Fruit fly (Drosophila melanogaster) whole organism, embryonic: ENCODE data around the gene CG2972.

Experiments used
- Asciz ChIP-seq: fragments of 200-800 bp; sonication (Bioruptor generic); optimal IDR thresholded peaks from 2 replicates; lab custom pipeline; 2017; ENCODE audit warnings: missing biosample characterization, mild to moderate bottlenecking, missing genetic modification characterization, missing genetic modification reagents
- Awh ChIP-seq: fragments of 200-800 bp; sonication (Bioruptor generic); IDR thresholded peaks from 2 replicates; pipeline ENCODE4, ENCODE4 v1.3.6; 2022; ENCODE audit warnings: missing biosample characterization, missing genetic modification characterization
- CG10366 ChIP-seq: fragments of 200-800 bp; sonication (Bioruptor generic); IDR thresholded peaks from 2 replicates; pipeline ENCODE4 v1.3.6; 2022; ENCODE audit warnings: missing biosample characterization, missing genetic modification characterization
- CG10431 ChIP-seq: fragments of 200-800 bp; sonication (Bioruptor generic); optimal IDR thresholded peaks from 3 replicates; lab custom pipeline; 2018; ENCODE audit warnings: missing biosample characterization, mild to moderate bottlenecking, missing genetic modification characterization
- CG11723 ChIP-seq: fragments of 200-800 bp; sonication (Bioruptor generic); optimal IDR thresholded peaks from 2 replicates; lab custom pipeline; 2017; ENCODE audit warnings: missing biosample characterization, mild to moderate bottlenecking, missing genetic modification characterization
- CG12769 ChIP-seq: fragments of 200-800 bp; sonication (Bioruptor generic); optimal IDR thresholded peaks from 2 replicates; lab custom pipeline; 2019; ENCODE audit warnings: missing biosample characterization, mild to moderate bottlenecking, missing genetic modification characterization, moderate library complexity
- CG15514 ChIP-seq: fragments of 200-800 bp; sonication (Bioruptor generic); optimal IDR thresholded peaks from 3 replicates; lab custom pipeline; 2017; ENCODE audit warnings: missing biosample characterization, missing genetic modification characterization, mild to moderate bottlenecking, moderate library complexity, missing genetic modification reagents
- CG18619 ChIP-seq: fragments of 200-800 bp; sonication (Bioruptor generic); optimal IDR thresholded peaks from 3 replicates; lab custom pipeline; 2017; ENCODE audit warnings: missing biosample characterization, mild to moderate bottlenecking, missing genetic modification characterization
- CG2712 ChIP-seq: fragments of 200-800 bp; optimal IDR thresholded peaks from 3 replicates; lab custom pipeline; 2019; ENCODE audit warnings: missing biosample characterization, mild to moderate bottlenecking, missing genetic modification characterization, moderate library complexity
- CG32532 ChIP-seq: fragments of 200-800 bp; sonication (Bioruptor generic); IDR thresholded peaks from 2 replicates; pipeline ENCODE4 v1.3.6; 2022; ENCODE audit warnings: missing biosample characterization, missing genetic modification characterization
- CG33557 ChIP-seq: fragments of 200-800 bp; sonication (Bioruptor generic); optimal IDR thresholded peaks from 2 replicates; lab custom pipeline; 2019; ENCODE audit warnings: missing biosample characterization, mild to moderate bottlenecking, missing genetic modification characterization, moderate library complexity
- CG34422 ChIP-seq: fragments of 200-800 bp; sonication (Bioruptor generic); IDR thresholded peaks from 3 replicates; pipeline ENCODE4 v1.3.6; 2022; ENCODE audit warnings: missing biosample characterization, missing genetic modification characterization
- CG4820 ChIP-seq: fragments of 200-800 bp; sonication (Bioruptor generic); optimal IDR thresholded peaks from 3 replicates; lab custom pipeline; 2016; ENCODE audit warnings: missing biosample characterization, missing genetic modification characterization
- CG7271 ChIP-seq: fragments of 200-800 bp; sonication (Bioruptor generic); optimal IDR thresholded peaks from 2 replicates; lab custom pipeline; 2018; ENCODE audit warnings: missing biosample characterization, mild to moderate bottlenecking, missing genetic modification characterization, moderate library complexity
- CG7745 ChIP-seq: fragments of 200-800 bp; sonication (Bioruptor generic); optimal IDR thresholded peaks from 2 replicates; lab custom pipeline; 2018; ENCODE audit warnings: missing biosample characterization, mild to moderate bottlenecking, missing genetic modification characterization, moderate library complexity
- Dek ChIP-seq: fragments of 200-800 bp; sonication (Bioruptor generic); optimal IDR thresholded peaks from 3 replicates; lab custom pipeline; 2019; ENCODE audit warnings: missing biosample characterization, mild to moderate bottlenecking, missing genetic modification characterization, moderate library complexity
- Dip2 ChIP-seq: fragments of 200-800 bp; sonication (Bioruptor generic); IDR thresholded peaks from 2 replicates; pipeline ENCODE4 v1.3.6; 2022; ENCODE audit warnings: missing biosample characterization, missing genetic modification characterization
- E2f1 ChIP-seq: fragments of 200-800 bp; sonication (Bioruptor generic); IDR thresholded peaks from 2 replicates; pipeline ENCODE4 v1.3.6; 2022; ENCODE audit warnings: missing biosample characterization, missing genetic modification characterization
- Ets65A ChIP-seq: fragments of 200-800 bp; sonication (Bioruptor generic); peaks from one replicate; lab custom pipeline; 2016; ENCODE audit warnings: missing biosample characterization, missing genetic modification characterization
- Lhr ChIP-seq: fragments of 200-800 bp; sonication (Bioruptor generic); optimal IDR thresholded peaks from 3 replicates; lab custom pipeline; 2017; ENCODE audit warnings: mild to moderate bottlenecking, missing biosample characterization, missing genetic modification reagents, missing genetic modification characterization
- Lpt ChIP-seq: fragments of >200 bp; optimal IDR thresholded peaks from 2 replicates; lab custom pipeline; 2018; ENCODE audit warnings: missing biosample characterization, missing genetic modification characterization
- Med ChIP-seq: fragments of 200-800 bp; sonication (Bioruptor generic); peaks from one replicate; lab custom pipeline; 2016; ENCODE audit warnings: missing biosample characterization, missing genetic modification characterization, mild to moderate bottlenecking, inconsistent platforms, moderate library complexity
- Nf-YC ChIP-seq: fragments of 200-800 bp; optimal IDR thresholded peaks from 3 replicates; lab custom pipeline; 2019; ENCODE audit warnings: missing biosample characterization, mild to moderate bottlenecking, missing genetic modification characterization, moderate library complexity
- Sox100B ChIP-seq: fragments of 200-800 bp; sonication (Bioruptor generic); optimal IDR thresholded peaks from 3 replicates; lab custom pipeline; 2018; ENCODE audit warnings: missing biosample characterization, mild to moderate bottlenecking, missing genetic modification characterization
- Sox102F ChIP-seq: fragments of 200-800 bp; sonication (Bioruptor generic); optimal IDR thresholded peaks from 2 replicates; lab custom pipeline; 2018; ENCODE audit warnings: missing biosample characterization, mild to moderate bottlenecking, missing genetic modification characterization, moderate library complexity
- Sry-β ChIP-seq: fragments of 200-800 bp; sonication (Bioruptor generic); optimal IDR thresholded peaks from 2 replicates; lab custom pipeline; 2018; ENCODE audit warnings: missing biosample characterization, mild to moderate bottlenecking, missing genetic modification characterization, moderate library complexity
- TFAM ChIP-seq: fragments of 200-800 bp; sonication (Bioruptor generic); optimal IDR thresholded peaks from 2 replicates; lab custom pipeline; 2017; ENCODE audit warnings: missing biosample characterization, missing genetic modification characterization, inconsistent platforms
- ac ChIP-seq: fragments of 200-800 bp; sonication (Bioruptor generic); optimal IDR thresholded peaks from 3 replicates; lab custom pipeline; 2017; ENCODE audit warnings: missing biosample characterization, mild to moderate bottlenecking, missing genetic modification characterization
- bsh ChIP-seq, 2 experiments: fragments of 200-800 bp; sonication (Bioruptor generic); optimal IDR thresholded peaks; 2 replicates each; lab custom pipeline; 2017 to 2018; ENCODE audit warnings: mild to moderate bottlenecking in 2 of 2, missing biosample characterization in 2 of 2, missing genetic modification characterization in 2 of 2, moderate library complexity in 1 of 2
- btn ChIP-seq: fragments of 200-800 bp; sonication (Bioruptor generic); optimal IDR thresholded peaks from 2 replicates; lab custom pipeline; 2016; ENCODE audit warnings: missing biosample characterization, missing genetic modification characterization
- chif ChIP-seq, 2 experiments: fragments of 200-800 bp; sonication (Bioruptor generic); optimal IDR thresholded peaks; 3 replicates each; lab custom pipeline; 2016; ENCODE audit warnings: missing biosample characterization in 2 of 2, missing genetic modification characterization in 2 of 2
- crol ChIP-seq: fragments of 200-800 bp; sonication (Bioruptor generic); IDR thresholded peaks from 2 replicates; pipeline ENCODE4 v1.3.6; 2022; ENCODE audit warnings: missing biosample characterization, missing genetic modification characterization
- crp ChIP-seq, 2 experiments: fragments of 200-800 bp; sonication (Bioruptor generic); optimal IDR thresholded peaks; 2 replicates in 1 of 2; 3 replicates in 1 of 2; lab custom pipeline; 2017; ENCODE audit warnings: missing biosample characterization in 2 of 2, missing genetic modification characterization in 2 of 2, mild to moderate bottlenecking in 1 of 2, moderate library complexity in 1 of 2
- danr ChIP-seq: fragments of 200-800 bp; sonication (Bioruptor generic); IDR thresholded peaks from 2 replicates; pipeline ENCODE4 v1.3.6; 2022; ENCODE audit warnings: missing biosample characterization, missing genetic modification characterization
- dmrt11E ChIP-seq: fragments of 200-800 bp; sonication (Bioruptor generic); optimal IDR thresholded peaks from 3 replicates; lab custom pipeline; 2018; ENCODE audit warnings: missing biosample characterization, mild to moderate bottlenecking, missing genetic modification characterization, moderate library complexity
- gcm ChIP-seq: fragments of 200-800 bp; sonication (Bioruptor generic); optimal IDR thresholded peaks from 2 replicates; lab custom pipeline; 2019; ENCODE audit warnings: missing biosample characterization, mild to moderate bottlenecking, missing genetic modification characterization, moderate library complexity
- kni ChIP-seq: fragments of 200-800 bp; sonication (Bioruptor generic); optimal IDR thresholded peaks from 3 replicates; lab custom pipeline; 2017; ENCODE audit warnings: mild to moderate bottlenecking, missing biosample characterization, missing genetic modification reagents, missing genetic modification characterization
- knrl ChIP-seq: fragments of 200-800 bp; sonication (Bioruptor generic); IDR thresholded peaks from 3 replicates; pipeline ENCODE4 v1.3.6; 2022; ENCODE audit warnings: missing biosample characterization, missing genetic modification characterization; ENCODE audit not compliant: partially characterized antibody
- lab ChIP-seq: fragments of 200-800 bp; sonication (Bioruptor generic); optimal IDR thresholded peaks from 3 replicates; lab custom pipeline; 2017; ENCODE audit warnings: missing biosample characterization, missing genetic modification characterization, mild to moderate bottlenecking, moderate library complexity, missing genetic modification reagents
- scrt ChIP-seq: fragments of 200-800 bp; sonication (Bioruptor generic); optimal IDR thresholded peaks from 2 replicates; lab custom pipeline; 2018; ENCODE audit warnings: missing biosample characterization, mild to moderate bottlenecking, missing genetic modification characterization, moderate library complexity
- sens ChIP-seq: fragments of 200-800 bp; sonication (Bioruptor generic); peaks from one replicate; lab custom pipeline; 2016; ENCODE audit warnings: missing biosample characterization, missing genetic modification characterization
- seq ChIP-seq: fragments of 200-800 bp; sonication (Bioruptor generic); IDR thresholded peaks from 2 replicates; pipeline ENCODE4 v1.3.6; 2022; ENCODE audit warnings: missing biosample characterization, missing genetic modification characterization
- slbo ChIP-seq: fragments of 200-800 bp; sonication (Bioruptor generic); IDR thresholded peaks from 2 replicates; pipeline ENCODE4 v1.3.6; 2022; ENCODE audit warnings: missing biosample characterization, missing genetic modification characterization
- sqz ChIP-seq: fragments of 200-800 bp; sonication (Bioruptor generic); optimal IDR thresholded peaks from 3 replicates; lab custom pipeline; 2018; ENCODE audit warnings: missing biosample characterization, mild to moderate bottlenecking, missing genetic modification characterization
- tll ChIP-seq, 2 experiments: fragments of 200-800 bp in 1 of 2; fragments of >200 bp in 1 of 2; sonication (Bioruptor generic) in 1 of 2; optimal IDR thresholded peaks; 2 replicates each; lab custom pipeline; 2017 to 2019; ENCODE audit warnings: missing biosample characterization in 2 of 2, missing genetic modification characterization in 2 of 2, mild to moderate bottlenecking in 1 of 2, moderate library complexity in 1 of 2
- twi ChIP-seq: fragments of 200-800 bp; optimal IDR thresholded peaks from 2 replicates; lab custom pipeline; 2019; ENCODE audit warnings: missing biosample characterization, mild to moderate bottlenecking, missing genetic modification characterization, moderate library complexity
- wek ChIP-seq: fragments of 200-800 bp; sonication (Bioruptor generic); optimal IDR thresholded peaks from 3 replicates; lab custom pipeline; 2018; ENCODE audit warnings: missing biosample characterization, mild to moderate bottlenecking, missing genetic modification characterization, moderate library complexity

Gene CG2972

dm6 chrX:10115582-10116207 is 32.7 kb downstream of the CG2972 start (continued):
- TF ChIP-seq crp (GFP tag; optimal IDR thresholded peaks at IDR 0.05; lab: Kevin White, UChicago), result no peak
- peak; percentile 44 for TF ChIP-seq CG33557
- no peak for TF ChIP-seq scrt (GFP tag; lab: Kevin White, UChicago)
- peak in 1 of 2 experiments; percentile 43 for TF ChIP-seq bsh (GFP tag; optimal IDR thresholded peaks at IDR 0.05; lab: Kevin White, UChicago)
- peak; percentile 77 for TF ChIP-seq Awh (GFP tag; lab: Robert Waterston, UW)
- no peak for TF ChIP-seq Dip2 (GFP tag; lab: Robert Waterston, UW)
- TF ChIP-seq CG7745, result peak; percentile 27
- peak; percentile 10 for TF ChIP-seq dmrt11E (tag; lab: Kevin White, UChicago)
- TF ChIP-seq wek (GFP tag; lab: Kevin White, UChicago), result peak; percentile 22
- peak; percentile 27 for TF ChIP-seq lab (GFP tag; lab: Kevin White, UChicago)
- TF ChIP-seq chif (GFP tag; optimal IDR thresholded peaks at IDR 0.05; lab: Kevin White, UChicago), result peak in 1 of 2 experiments; percentile 22
- no peak for TF ChIP-seq twi
- no peak for TF ChIP-seq E2f1 (GFP tag; lab: Robert Waterston, UW)
- TF ChIP-seq Sox102F, result no peak
- TF ChIP-seq Lpt (GFP tag; lab: Kevin White, UChicago), result no peak
- TF ChIP-seq CG2712 (tag; lab: Kevin White, UChicago), result peak; percentile 13
- no peak for TF ChIP-seq CG32532
- no peak for TF ChIP-seq Nf-YC (tag; lab: Kevin White, UChicago)
- TF ChIP-seq danr, result no peak
- no peak for TF ChIP-seq knrl
- TF ChIP-seq Dek (tag; lab: Kevin White, UChicago), result no peak
- TF ChIP-seq btn (GFP tag; lab: Kevin White, UChicago), result peak; percentile 25
- peak; percentile 12 for TF ChIP-seq Sox100B (GFP tag; lab: Kevin White, UChicago)
- peak; percentile 67 for TF ChIP-seq Asciz (GFP tag; lab: Kevin White, UChicago)
- TF ChIP-seq CG10431 (GFP tag; lab: Kevin White, UChicago), result no peak
- peak; percentile 21 for TF ChIP-seq Lhr (GFP tag; lab: Kevin White, UChicago)
- peak; percentile 45 for TF ChIP-seq ac (GFP tag; lab: Kevin White, UChicago)
- no peak for TF ChIP-seq CG34422 (GFP tag; lab: Robert Waterston, UW)
- peak; percentile 1 for TF ChIP-seq CG18619 (GFP tag; lab: Kevin White, UChicago)
- peak; percentile 72 for TF ChIP-seq Med
- TF ChIP-seq gcm (GFP tag; lab: Kevin White, UChicago), result peak; percentile 20
- TF ChIP-seq sqz, result peak; percentile 35
- 0 out of 2 replicates have a peak, but pooled peaks have one; percentile 17 for TF ChIP-seq seq (GFP tag; lab: Robert Waterston, UW)
- TF ChIP-seq CG7271, result no peak
- peak; percentile 74 for TF ChIP-seq kni (GFP tag; lab: Kevin White, UChicago)
- no peak for TF ChIP-seq CG4820
- no peak for TF ChIP-seq tll (GFP tag; optimal IDR thresholded peaks at IDR 0.05; lab: Kevin White, UChicago)
- TF ChIP-seq crol, result peak; percentile 82
- TF ChIP-seq CG12769 (tag; lab: Kevin White, UChicago), result no peak

dm6 chrX:10118333-10118732 is 35.4 kb downstream of the CG2972 start:
- peak; percentile 54 for TF ChIP-seq sens (GFP tag; lab: Kevin White, UChicago)
- TF ChIP-seq CG10366 (GFP tag; lab: Robert Waterston, UW), result no peak
- TF ChIP-seq slbo (GFP tag; lab: Robert Waterston, UW), result no peak
- no peak for TF ChIP-seq CG11723
- no peak for TF ChIP-seq CG15514 (GFP tag; lab: Kevin White, UChicago)
- no peak for TF ChIP-seq TFAM (GFP tag; lab: Kevin White, UChicago)
- no peak for TF ChIP-seq Sry-β
- peak; percentile 37 for TF ChIP-seq Ets65A
